Fruit fly (Drosophila melanogaster): ENCODE data around the gene Syn1.

The Syn1 gene

DNA sequence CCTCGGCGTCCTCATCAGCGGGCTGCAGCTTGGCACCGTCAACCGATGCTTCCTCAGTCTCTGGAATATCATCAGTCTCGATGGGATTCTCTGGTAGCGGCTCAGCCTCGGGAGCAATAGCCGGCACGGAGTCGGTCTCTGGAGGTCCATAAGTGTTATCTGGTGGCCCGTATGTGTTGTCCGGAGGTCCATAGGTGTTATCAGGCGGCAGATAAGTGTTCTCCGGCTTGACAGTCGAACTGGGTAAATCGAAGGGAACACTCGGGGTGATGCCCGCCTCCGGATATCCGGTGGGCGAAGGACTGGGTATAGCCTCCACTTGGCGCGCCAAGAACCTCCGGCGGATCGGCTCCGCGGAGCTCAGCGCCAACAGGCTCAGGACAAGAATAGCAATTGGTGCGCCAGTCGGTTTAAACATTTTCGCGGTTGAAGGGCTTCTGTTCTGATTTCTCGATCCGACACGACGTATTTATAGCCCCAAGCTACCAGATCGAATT lies 39.2 kb downstream of the Syn1 start, which contains the start of gene CG14569:
Gene CG14569 (minus strand): TSS at position 447 of the 497 bp plus-strand sequence.
- no peak for TF ChIP-seq EcR (GFP tag; optimal IDR thresholded peaks at IDR 0.05)
- no peak for TF ChIP-seq gl (tag; optimal IDR thresholded peaks at IDR 0.05)
- no peak for TF ChIP-seq CG17806 (tag; optimal IDR thresholded peaks at IDR 0.05)
- TF ChIP-seq CG8159 (tag; optimal IDR thresholded peaks at IDR 0.05) = no peak
- no peak for TF ChIP-seq CG34367 (tag; optimal IDR thresholded peaks at IDR 0.05)
- no peak for TF ChIP-seq Snoo (tag; optimal IDR thresholded peaks at IDR 0.05)
- TF ChIP-seq Pif1B (GFP tag; optimal IDR thresholded peaks at IDR 0.05) = no peak
- no peak for TF ChIP-seq CG32121 (GFP tag; IDR thresholded peaks at IDR 0.05)
- TF ChIP-seq CG9948 (tag; optimal IDR thresholded peaks at IDR 0.05) = no peak
- no peak for TF ChIP-seq CG4496 (GFP tag; IDR thresholded peaks at IDR 0.05)
- no peak for TF ChIP-seq Ets98B (GFP tag; IDR thresholded peaks at IDR 0.05)
- TF ChIP-seq CG8301 (tag; optimal IDR thresholded peaks at IDR 0.05) = no peak
- no peak for TF ChIP-seq CG15710 (tag; optimal IDR thresholded peaks at IDR 0.05)
- TF ChIP-seq D1 (tag; optimal IDR thresholded peaks at IDR 0.05) = no peak
- no peak for TF ChIP-seq CG13204 (GFP tag; optimal IDR thresholded peaks at IDR 0.05)
- TF ChIP-seq CG10348 (GFP tag; IDR thresholded peaks at IDR 0.05) = no peak
- TF ChIP-seq Pif1A (GFP tag; optimal IDR thresholded peaks at IDR 0.05) = no peak
- TF ChIP-seq CG12605 (GFP tag; IDR thresholded peaks at IDR 0.05) = no peak
- TF ChIP-seq CG14655 (GFP tag; optimal IDR thresholded peaks at IDR 0.05) = no peak

- TF ChIP-seq CG14655 (GFP tag; optimal IDR thresholded peaks at IDR 0.05) (no peak), CG34367 (tag; optimal IDR thresholded peaks at IDR 0.05) (no peak), CG8159 (tag; optimal IDR thresholded peaks at IDR 0.05) (no peak), CG9948 (tag; optimal IDR thresholded peaks at IDR 0.05) (no peak), D1 (tag; optimal IDR thresholded peaks at IDR 0.05) (no peak), Ets98B (GFP tag; IDR thresholded peaks at IDR 0.05) (no peak), fd96Ca (GFP tag; IDR thresholded peaks at IDR 0.05) (no peak), CG32121 (GFP tag; IDR thresholded peaks at IDR 0.05) (no peak), rn (GFP tag; IDR thresholded peaks at IDR 0.05) (no peak), gl (tag; optimal IDR thresholded peaks at IDR 0.05) (no peak), CG15710 (tag; optimal IDR thresholded peaks at IDR 0.05) (no peak), CG8301 (tag; optimal IDR thresholded peaks at IDR 0.05) (no peak)
These were observed 40.0 kb downstream of the Syn1 start, which contains the start of gene CG14570 for dm6 chr3L:21730354-21730753. TSS of gene CG14570 (minus strand) at chr3L:21730454.

DNA sequence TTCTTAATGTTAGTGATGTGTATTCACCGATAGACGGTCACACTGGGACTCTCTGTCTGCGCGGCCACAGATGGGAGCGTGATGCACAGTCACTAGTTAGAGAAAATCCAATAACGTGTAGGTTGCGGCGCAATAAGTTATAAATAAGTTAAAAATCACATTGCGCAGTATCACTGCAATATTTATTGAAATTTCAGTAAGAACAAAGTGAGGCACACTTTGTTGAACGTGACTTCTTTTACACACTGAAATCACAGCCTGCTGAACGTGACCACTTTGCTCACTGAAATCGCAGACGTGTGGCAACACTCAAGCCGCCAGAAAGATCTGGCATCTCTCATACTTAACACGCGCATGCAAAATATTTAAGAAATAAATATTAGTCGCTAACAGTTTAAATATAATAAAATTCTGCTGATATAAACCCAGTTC lies 41.7 kb downstream of the Syn1 start, which contains the start of the genes CG11247 and Polr2H:
Gene CG11247 (minus strand): TSS at position 191 of the 432 bp plus-strand sequence.
Gene Polr2H (plus strand): TSS at position 317 of the 432 bp plus-strand sequence.
- TF ChIP-seq CG13204 (GFP tag; optimal IDR thresholded peaks at IDR 0.05) = no peak
- TF ChIP-seq gl (tag; optimal IDR thresholded peaks at IDR 0.05) = peak; percentile 44
- TF ChIP-seq CG8159 (tag; optimal IDR thresholded peaks at IDR 0.05) = peak; percentile 75
- peak; percentile 81 for TF ChIP-seq CG9948 (tag; optimal IDR thresholded peaks at IDR 0.05)
- TF ChIP-seq EcR (GFP tag; optimal IDR thresholded peaks at IDR 0.05) = no peak
- TF ChIP-seq Snoo (tag; optimal IDR thresholded peaks at IDR 0.05) = peak; percentile 74
- peak; percentile 92 for TF ChIP-seq CG4496 (GFP tag; IDR thresholded peaks at IDR 0.05)
- TF ChIP-seq Pif1B (GFP tag; optimal IDR thresholded peaks at IDR 0.05) = peak; percentile 68
- peak; percentile 63; the same call in 1 of the 2 replicates for TF ChIP-seq CG12605 (GFP tag; IDR thresholded peaks at IDR 0.05)
- TF ChIP-seq CG34367 (tag; optimal IDR thresholded peaks at IDR 0.05) = peak; percentile 77
- TF ChIP-seq CG8301 (tag; optimal IDR thresholded peaks at IDR 0.05) = peak; percentile 80
- TF ChIP-seq Ets98B (GFP tag; IDR thresholded peaks at IDR 0.05) = peak; percentile 89
- peak; percentile 79 for TF ChIP-seq CG14655 (GFP tag; optimal IDR thresholded peaks at IDR 0.05)
- peak; percentile 78 for TF ChIP-seq CG17806 (tag; optimal IDR thresholded peaks at IDR 0.05)
- peak; percentile 81 for TF ChIP-seq CG15710 (tag; optimal IDR thresholded peaks at IDR 0.05)
- peak; percentile 87 for TF ChIP-seq rn (GFP tag; IDR thresholded peaks at IDR 0.05)
- peak; percentile 83 for TF ChIP-seq CG10348 (GFP tag; IDR thresholded peaks at IDR 0.05)
- peak; percentile 82 for TF ChIP-seq Pif1A (GFP tag; optimal IDR thresholded peaks at IDR 0.05)
- TF ChIP-seq D1 (tag; optimal IDR thresholded peaks at IDR 0.05) = peak; percentile 63
- peak; percentile 94 for TF ChIP-seq fd96Ca (GFP tag; IDR thresholded peaks at IDR 0.05)
- TF ChIP-seq CG32121 (GFP tag; IDR thresholded peaks at IDR 0.05) = peak; percentile 87

DNA sequence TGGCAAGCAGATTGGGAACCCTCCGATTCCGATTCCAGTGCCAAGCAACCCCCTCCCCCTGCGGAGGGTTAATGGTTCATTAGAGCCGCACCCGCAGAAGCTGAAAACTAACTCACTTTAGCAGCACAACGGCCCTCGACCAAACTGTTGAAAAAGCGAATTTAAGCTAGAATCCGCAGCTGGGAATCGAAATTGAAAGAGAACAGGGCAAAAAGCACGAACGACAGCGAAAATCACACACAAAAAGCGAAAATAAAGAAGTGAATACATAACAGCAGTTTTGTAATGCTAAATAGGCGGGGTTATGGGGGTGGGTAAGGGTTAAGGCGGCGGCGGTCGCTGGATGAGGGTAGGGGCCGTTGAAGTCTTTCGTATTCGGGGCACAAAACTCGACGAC lies 42.6 kb downstream of the Syn1 start:
- TF ChIP-seq rn (GFP tag; IDR thresholded peaks at IDR 0.05) = no peak
- no peak for TF ChIP-seq EcR (GFP tag; optimal IDR thresholded peaks at IDR 0.05)
- TF ChIP-seq CG12605 (GFP tag; IDR thresholded peaks at IDR 0.05) = no peak
- TF ChIP-seq CG34367 (tag; optimal IDR thresholded peaks at IDR 0.05) = no peak
- no peak for TF ChIP-seq Ets98B (GFP tag; IDR thresholded peaks at IDR 0.05)
- no peak for TF ChIP-seq CG14655 (GFP tag; optimal IDR thresholded peaks at IDR 0.05)
- no peak for TF ChIP-seq CG8159 (tag; optimal IDR thresholded peaks at IDR 0.05)
- TF ChIP-seq Pif1B (GFP tag; optimal IDR thresholded peaks at IDR 0.05) = no peak
- TF ChIP-seq CG8301 (tag; optimal IDR thresholded peaks at IDR 0.05) = no peak
- TF ChIP-seq Snoo (tag; optimal IDR thresholded peaks at IDR 0.05) = no peak
- no peak for TF ChIP-seq CG17806 (tag; optimal IDR thresholded peaks at IDR 0.05)
- TF ChIP-seq CG4496 (GFP tag; IDR thresholded peaks at IDR 0.05) = no peak

DNA sequence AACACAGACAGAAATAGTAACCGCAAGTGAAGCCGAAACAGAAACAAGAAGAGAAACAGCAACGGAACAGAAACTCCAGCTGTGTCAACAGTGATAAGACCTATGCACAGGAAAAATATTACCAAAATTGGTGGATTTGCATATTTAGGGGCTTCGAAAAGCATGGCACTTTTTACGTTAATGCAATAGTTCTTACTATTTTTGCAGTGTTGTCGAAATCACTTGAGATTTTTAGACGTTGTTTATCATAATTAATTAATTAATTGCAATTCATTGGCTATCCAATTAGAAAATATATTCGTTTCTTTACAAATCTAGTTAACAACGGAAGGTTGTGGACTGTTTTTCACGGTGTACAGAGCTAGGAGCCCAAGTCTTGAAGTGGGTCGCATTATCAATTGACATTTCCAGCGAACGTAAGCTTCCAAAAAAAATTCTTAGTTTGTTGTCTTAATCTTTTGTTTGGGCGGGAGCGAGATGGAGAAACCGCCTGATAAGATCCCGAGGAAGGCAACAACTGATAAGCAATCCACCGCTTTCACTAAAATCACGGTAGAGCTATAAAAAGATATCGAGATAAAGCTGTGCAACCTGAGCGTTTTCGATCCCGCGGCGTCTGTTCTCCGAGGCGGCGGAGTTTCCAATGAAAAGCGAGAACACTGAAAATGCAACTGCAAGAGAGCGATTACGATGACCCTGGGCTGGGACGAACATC lies 43.2 kb downstream of the Syn1 start:
- TF ChIP-seq D1 (tag; optimal IDR thresholded peaks at IDR 0.05) = no peak
- TF ChIP-seq CG8301 (tag; optimal IDR thresholded peaks at IDR 0.05) = no peak
- no peak for TF ChIP-seq CG10348 (GFP tag; IDR thresholded peaks at IDR 0.05)
- no peak for TF ChIP-seq Pif1B (GFP tag; optimal IDR thresholded peaks at IDR 0.05)
- TF ChIP-seq CG32121 (GFP tag; IDR thresholded peaks at IDR 0.05) = no peak
- no peak for TF ChIP-seq CG17806 (tag; optimal IDR thresholded peaks at IDR 0.05)
- TF ChIP-seq CG14655 (GFP tag; optimal IDR thresholded peaks at IDR 0.05) = no peak
- TF ChIP-seq Snoo (tag; optimal IDR thresholded peaks at IDR 0.05) = no peak
- TF ChIP-seq fd96Ca (GFP tag; IDR thresholded peaks at IDR 0.05) = no peak
- TF ChIP-seq gl (tag; optimal IDR thresholded peaks at IDR 0.05) = no peak
- TF ChIP-seq CG8159 (tag; optimal IDR thresholded peaks at IDR 0.05) = no peak
- no peak for TF ChIP-seq rn (GFP tag; IDR thresholded peaks at IDR 0.05)
- TF ChIP-seq Pif1A (GFP tag; optimal IDR thresholded peaks at IDR 0.05) = no peak
- TF ChIP-seq Ets98B (GFP tag; IDR thresholded peaks at IDR 0.05) = no peak
- no peak for TF ChIP-seq CG12605 (GFP tag; IDR thresholded peaks at IDR 0.05)
- no peak for TF ChIP-seq EcR (GFP tag; optimal IDR thresholded peaks at IDR 0.05)
- TF ChIP-seq CG13204 (GFP tag; optimal IDR thresholded peaks at IDR 0.05) = no peak
- TF ChIP-seq CG9948 (tag; optimal IDR thresholded peaks at IDR 0.05) = no peak
- no peak for TF ChIP-seq CG15710 (tag; optimal IDR thresholded peaks at IDR 0.05)
- TF ChIP-seq CG34367 (tag; optimal IDR thresholded peaks at IDR 0.05) = no peak

Data from whole organism, pupa.